Worm (Caenorhabditis elegans) whole organism, L1 larva: ENCODE results near the gene pals-16.
A peak's percentile ranks its signal among the peaks of the same experiment; 100 is the strongest.
"Not testable (repeated sequence)": the region's sequence is repeated elsewhere in the genome, so short reads cannot be mapped to it uniquely, and the experiment has no call there.

ENCODE experiments used
- C04F5.9 ChIP-seq: sonication (generic microtip); optimal IDR thresholded peaks from 2 replicates; lab custom pipeline; 2016; ENCODE audit warnings: missing genetic modification characterization, missing compliant biosample characterization
- C16A3.4 ChIP-seq: fragments of 150-350 bp; optimal IDR thresholded peaks from 2 replicates; lab custom pipeline; 2014; ENCODE audit warnings: missing biosample characterization, missing genetic modification characterization
- C34B4.2 ChIP-seq: sonication (generic microtip); optimal IDR thresholded peaks from 2 replicates; lab custom pipeline; 2017; ENCODE audit warnings: mild to moderate bottlenecking, missing genetic modification characterization, missing compliant biosample characterization
- alr-1 ChIP-seq: fragments of 200-800 bp; sonication (Bioruptor generic); optimal IDR thresholded peaks from 2 replicates; lab custom pipeline; 2018; ENCODE audit warnings: borderline replicate concordance, mild to moderate bottlenecking, missing genetic modification characterization, missing compliant biosample characterization
- ama-1 ChIP-seq: fragments of 150-350 bp; optimal IDR thresholded peaks from 2 replicates; lab custom pipeline; 2014
- ceh-63 ChIP-seq: fragments of 200-800 bp; sonication (Bioruptor generic); optimal IDR thresholded peaks from 2 replicates; lab custom pipeline; 2018; ENCODE audit warnings: mild to moderate bottlenecking, missing genetic modification characterization, missing compliant biosample characterization
- ceh-82 ChIP-seq, 3 experiments: fragments of 150-350 bp in 1 of 3; sonication (generic microtip) in 2 of 3; optimal IDR thresholded peaks; 2 replicates each; lab custom pipeline; 2014 to 2017; ENCODE audit warnings: missing biosample characterization in 3 of 3, missing genetic modification characterization in 3 of 3
- ces-1 ChIP-seq: fragments of 150-350 bp; optimal IDR thresholded peaks from 2 replicates; lab custom pipeline; 2014; ENCODE audit warnings: missing biosample characterization, missing genetic modification reagents, missing genetic modification characterization
- dpl-1 ChIP-seq, 3 experiments: fragments of 150-350 bp in 2 of 3; sonication (generic microtip) in 1 of 3; optimal IDR thresholded peaks; 2 replicates each; lab custom pipeline; 2014 to 2017; ENCODE audit warnings: missing biosample characterization in 3 of 3, missing genetic modification characterization in 3 of 3, missing genetic modification reagents in 3 of 3
- efl-1 ChIP-seq, 4 experiments: fragments of 150-350 bp; optimal IDR thresholded peaks in 3 of 4; peaks in 1 of 4; 1 replicate in 1 of 4; 2 replicates in 3 of 4; lab custom pipeline; 2014; ENCODE audit warnings: missing biosample characterization in 2 of 4, missing genetic modification characterization in 2 of 4, missing genetic modification reagents in 2 of 4
- efl-3 ChIP-seq: fragments of 200-800 bp; sonication (Bioruptor generic); optimal IDR thresholded peaks from 2 replicates; lab custom pipeline; 2018; ENCODE audit warnings: mild to moderate bottlenecking, missing genetic modification characterization, missing compliant biosample characterization
- egl-13 ChIP-seq: sonication (generic microtip); optimal IDR thresholded peaks from 2 replicates; lab custom pipeline; 2016; ENCODE audit warnings: missing genotype, missing genetic modification reagents, missing genetic modification characterization, missing compliant biosample characterization
- ets-5 ChIP-seq: fragments of 200-800 bp; sonication (Bioruptor generic); IDR thresholded peaks from 2 replicates; pipeline ENCODE4 v1.3.6; 2022; ENCODE audit warnings: missing genetic modification characterization, missing compliant biosample characterization
- fkh-10 ChIP-seq: sonication (generic microtip); optimal IDR thresholded peaks from 2 replicates; lab custom pipeline; 2017; ENCODE audit warnings: missing biosample characterization, missing genetic modification reagents, missing genetic modification characterization
- fkh-4 ChIP-seq: sonication (generic microtip); optimal IDR thresholded peaks from 2 replicates; lab custom pipeline; 2016; ENCODE audit warnings: missing compliant biosample characterization, missing genetic modification characterization, borderline replicate concordance
- fos-1 ChIP-seq: fragments of 150-350 bp; optimal IDR thresholded peaks from 2 replicates; lab custom pipeline; 2014; ENCODE audit warnings: missing biosample characterization, missing genetic modification characterization
- hlh-17 ChIP-seq: fragments of 200-800 bp; sonication (Bioruptor generic); optimal IDR thresholded peaks from 2 replicates; lab custom pipeline; 2018; ENCODE audit warnings: missing genetic modification characterization, mild to moderate bottlenecking, missing compliant biosample characterization, moderate library complexity, borderline replicate concordance
- hlh-4 ChIP-seq: sonication (generic microtip); optimal IDR thresholded peaks from 2 replicates; lab custom pipeline; 2016; ENCODE audit warnings: mild to moderate bottlenecking, missing genetic modification characterization, missing compliant biosample characterization
- irx-1 ChIP-seq: sonication (generic microtip); optimal IDR thresholded peaks from 2 replicates; lab custom pipeline; 2016; ENCODE audit warnings: missing genetic modification characterization, missing compliant biosample characterization
- jun-1 ChIP-seq: fragments of 150-350 bp; optimal IDR thresholded peaks from 2 replicates; lab custom pipeline; 2014; ENCODE audit warnings: missing biosample characterization, missing genetic modification reagents, missing genetic modification characterization
- lin-39 ChIP-seq: fragments of 150-350 bp; optimal IDR thresholded peaks from 2 replicates; lab custom pipeline; 2014; ENCODE audit warnings: missing biosample characterization, missing genetic modification reagents, missing genetic modification characterization
- lsy-2 ChIP-seq, 2 experiments: fragments of 150-350 bp; optimal IDR thresholded peaks; 2 replicates each; lab custom pipeline; 2014; ENCODE audit warnings: missing biosample characterization in 2 of 2, missing genetic modification characterization in 2 of 2
- mdl-1 ChIP-seq, 2 experiments: fragments of 150-350 bp; optimal IDR thresholded peaks; 2 replicates each; lab custom pipeline; 2014 to 2017; ENCODE audit warnings: missing biosample characterization in 2 of 2, missing genetic modification characterization in 2 of 2, inconsistent platforms in 1 of 2
- mef-2 ChIP-seq: fragments of 150-350 bp; optimal IDR thresholded peaks from 2 replicates; lab custom pipeline; 2014; ENCODE audit warnings: missing biosample characterization, missing genetic modification characterization
- mep-1 ChIP-seq: fragments of 150-350 bp; optimal IDR thresholded peaks from 2 replicates; lab custom pipeline; 2014; ENCODE audit warnings: missing biosample characterization, missing genetic modification characterization
- nhr-11 ChIP-seq: fragments of 150-350 bp; optimal IDR thresholded peaks from 2 replicates; lab custom pipeline; 2014; ENCODE audit warnings: missing biosample characterization, missing genetic modification characterization
- nhr-12 ChIP-seq: sonication (generic microtip); optimal IDR thresholded peaks from 2 replicates; lab custom pipeline; 2017; ENCODE audit warnings: missing biosample characterization, missing genetic modification characterization
- nhr-19 ChIP-seq: fragments of 200-800 bp; sonication (Bioruptor generic); conservative IDR thresholded peaks from 2 replicates; pipeline ENCODE4 v1.3.6; 2022; ENCODE audit warnings: missing genetic modification characterization, missing compliant biosample characterization
- nhr-20 ChIP-seq: sonication (generic microtip); optimal IDR thresholded peaks from 2 replicates; lab custom pipeline; 2016; ENCODE audit warnings: mild to moderate bottlenecking, missing genetic modification characterization, missing compliant biosample characterization
- nhr-237 ChIP-seq: fragments of 150-350 bp; optimal IDR thresholded peaks from 2 replicates; lab custom pipeline; 2014; ENCODE audit warnings: missing biosample characterization, missing genetic modification characterization
- nhr-28 ChIP-seq: fragments of 150-350 bp; optimal IDR thresholded peaks from 2 replicates; lab custom pipeline; 2014; ENCODE audit warnings: missing biosample characterization, missing genetic modification characterization
- nhr-76 ChIP-seq: sonication (generic microtip); optimal IDR thresholded peaks from 2 replicates; lab custom pipeline; 2017; ENCODE audit warnings: missing biosample characterization, missing genetic modification characterization
- nhr-77 ChIP-seq: fragments of 150-350 bp; optimal IDR thresholded peaks from 2 replicates; lab custom pipeline; 2014; ENCODE audit warnings: missing biosample characterization, missing genetic modification characterization
- nhr-85 ChIP-seq: sonication (generic microtip); peaks from one replicate; lab custom pipeline; 2016; ENCODE audit warnings: missing genetic modification characterization, inconsistent platforms, missing compliant biosample characterization
- nhr-90 ChIP-seq: sonication (generic microtip); optimal IDR thresholded peaks from 2 replicates; lab custom pipeline; 2016; ENCODE audit warnings: mild to moderate bottlenecking, missing genetic modification characterization, missing compliant biosample characterization; ENCODE audit not compliant: poor library complexity
- pax-3 ChIP-seq: fragments of 200-800 bp; sonication (Bioruptor generic); optimal IDR thresholded peaks from 2 replicates; lab custom pipeline; 2018; ENCODE audit warnings: mild to moderate bottlenecking, missing genetic modification characterization, moderate library complexity, missing compliant biosample characterization
- rnt-1 ChIP-seq: sonication (generic microtip); optimal IDR thresholded peaks from 2 replicates; lab custom pipeline; 2016; ENCODE audit warnings: mild to moderate bottlenecking, missing genetic modification characterization, moderate library complexity, missing compliant biosample characterization
- skn-1 ChIP-seq: fragments of 150-350 bp; optimal IDR thresholded peaks from 2 replicates; lab custom pipeline; 2014; ENCODE audit warnings: missing biosample characterization, missing genetic modification characterization
- snpc-4 ChIP-seq: fragments of 150-350 bp; optimal IDR thresholded peaks from 2 replicates; lab custom pipeline; 2014; ENCODE audit warnings: missing biosample characterization, missing genetic modification characterization
- sup-37 ChIP-seq: fragments of 200-800 bp; sonication (Bioruptor generic); optimal IDR thresholded peaks from 2 replicates; lab custom pipeline; 2018; ENCODE audit warnings: mild to moderate bottlenecking, missing genetic modification characterization, missing compliant biosample characterization
- unc-130 ChIP-seq: fragments of 150-350 bp; optimal IDR thresholded peaks from 2 replicates; lab custom pipeline; 2017; ENCODE audit warnings: missing biosample characterization, missing genetic modification characterization, inconsistent platforms
- unc-62 ChIP-seq: fragments of 150-350 bp; optimal IDR thresholded peaks from 2 replicates; lab custom pipeline; 2014; ENCODE audit warnings: missing biosample characterization, missing genetic modification reagents, missing genetic modification characterization
- unc-98 ChIP-seq: fragments of 200-800 bp; sonication (Bioruptor generic); IDR thresholded peaks from 2 replicates; pipeline ENCODE4 v1.3.6; 2022; ENCODE audit warnings: missing genetic modification characterization, missing compliant biosample characterization
- xbp-1 ChIP-seq: sonication (generic microtip); optimal IDR thresholded peaks from 2 replicates; lab custom pipeline; 2016; ENCODE audit warnings: missing genetic modification characterization, missing compliant biosample characterization
- zag-1 ChIP-seq: fragments of 150-350 bp; optimal IDR thresholded peaks from 2 replicates; lab custom pipeline; 2014; ENCODE audit warnings: missing biosample characterization, missing genetic modification characterization
- ztf-11 ChIP-seq, 2 experiments: sonication (generic microtip); optimal IDR thresholded peaks; 2 replicates each; lab custom pipeline; 2016 to 2017; ENCODE audit warnings: missing genetic modification characterization in 2 of 2, missing biosample characterization in 1 of 2, missing compliant biosample characterization in 1 of 2
- ztf-4 ChIP-seq: fragments of 150-350 bp; optimal IDR thresholded peaks from 2 replicates; lab custom pipeline; 2014; ENCODE audit warnings: missing biosample characterization, missing genetic modification characterization

Gene pals-16

ce11 chrIII:1420357-1420814 is 20.6 kb downstream of the pals-16 start:
- TF ChIP-seq efl-1 (optimal IDR thresholded peaks at IDR 0.05; lab: Kevin White, UChicago) = peak in 1 of 2 experiments; percentile 12
- not testable (repeated sequence) for TF ChIP-seq efl-1 (GFP tag; optimal IDR thresholded peaks at IDR 0.05 in 1 of 2; lab: Kevin White, UChicago)

ce11 chrIII:1421436-1421835 is 21.7 kb downstream of the pals-16 start:
- TF ChIP-seq ets-5 (GFP tag; lab: Robert Waterston, UW) (no peak), dpl-1 (GFP tag; optimal IDR thresholded peaks at IDR 0.05; lab: Kevin White, UChicago) (no peak), ztf-11 (tag; optimal IDR thresholded peaks at IDR 0.05; lab: Kevin White, UChicago) (no peak), nhr-77 (tag; lab: Kevin White, UChicago) (no peak), nhr-237 (no peak), C16A3.4 (tag; lab: Kevin White, UChicago) (no peak), jun-1 (tag; lab: Kevin White, UChicago) (no peak), ceh-63 (GFP tag; lab: Kevin White, UChicago) (no peak), skn-1 (tag; lab: Kevin White, UChicago) (no peak), snpc-4 (no peak), ceh-82 (tag; optimal IDR thresholded peaks at IDR 0.05; lab: Kevin White, UChicago) (no peak)

- peak; percentile 24 for TF ChIP-seq fkh-10 (GFP tag; lab: Kevin White, UChicago)
- peak; percentile 50 for TF ChIP-seq xbp-1 (tag; lab: Kevin White, UChicago)
- TF ChIP-seq efl-1 (optimal IDR thresholded peaks at IDR 0.05; lab: Kevin White, UChicago) = peak; percentile 48 to 63
- TF ChIP-seq efl-1 (GFP tag; optimal IDR thresholded peaks at IDR 0.05 in 1 of 2; lab: Kevin White, UChicago) = peak; percentile 72 to 95
- TF ChIP-seq irx-1 = peak; percentile 75
- TF ChIP-seq ces-1 (GFP tag; lab: Kevin White, UChicago) = no peak
- no peak for TF ChIP-seq ztf-4
- no peak for TF ChIP-seq ceh-63 (GFP tag; lab: Kevin White, UChicago)
- peak; percentile 1 for TF ChIP-seq nhr-237
- TF ChIP-seq C16A3.4 (tag; lab: Kevin White, UChicago) = peak; percentile 34
- peak; percentile 7 for TF ChIP-seq lin-39 (tag; lab: Kevin White, UChicago)
- TF ChIP-seq pax-3 = no peak
- TF ChIP-seq sup-37 (GFP tag; lab: Kevin White, UChicago) = peak; percentile 57
- TF ChIP-seq mdl-1 (tag; optimal IDR thresholded peaks at IDR 0.05; lab: Kevin White, UChicago) = peak in 1 of 2 experiments; percentile 57
- no peak for TF ChIP-seq fos-1
- TF ChIP-seq rnt-1 = no peak
- no peak for TF ChIP-seq mef-2 (tag; lab: Kevin White, UChicago)
- TF ChIP-seq nhr-28 (tag; lab: Kevin White, UChicago) = no peak
- no peak for TF ChIP-seq efl-3 (GFP tag; lab: Kevin White, UChicago)
- TF ChIP-seq nhr-76 (tag; lab: Kevin White, UChicago) = no peak
- no peak for TF ChIP-seq C04F5.9
- peak; percentile 44 for TF ChIP-seq unc-130 (tag; lab: Kevin White, UChicago)
- peak; percentile 47; the same call in 1 of the 2 replicates for TF ChIP-seq unc-98
- no peak for TF ChIP-seq zag-1 (tag; lab: Kevin White, UChicago)
- TF ChIP-seq nhr-77 (tag; lab: Kevin White, UChicago) = peak; percentile 34
- TF ChIP-seq mep-1 (tag; lab: Kevin White, UChicago) = peak; percentile 51
- TF ChIP-seq nhr-12 (tag; lab: Kevin White, UChicago) = no peak
- peak; percentile 67 to 81 for TF ChIP-seq lsy-2 (tag; optimal IDR thresholded peaks at IDR 0.05; lab: Kevin White, UChicago)
- TF ChIP-seq ets-5 (GFP tag; lab: Robert Waterston, UW) = no peak
- peak; percentile 17 for TF ChIP-seq snpc-4
- TF ChIP-seq ceh-82 (tag; optimal IDR thresholded peaks at IDR 0.05; lab: Kevin White, UChicago) = peak; percentile 46 to 85 (median 58)
- no peak for TF ChIP-seq C34B4.2 (tag; lab: Kevin White, UChicago)
- TF ChIP-seq nhr-19 (GFP tag; lab: Robert Waterston, UW) = peak; percentile 69
- peak; percentile 33 for TF ChIP-seq egl-13 (tag; lab: Kevin White, UChicago)
- no peak for TF ChIP-seq hlh-17 (GFP tag; lab: Kevin White, UChicago)
- TF ChIP-seq ama-1 (lab: Kevin White, UChicago) = no peak
- no peak for TF ChIP-seq nhr-11 (tag; lab: Kevin White, UChicago)
- TF ChIP-seq hlh-4 (tag; lab: Kevin White, UChicago) = no peak
- no peak for TF ChIP-seq fkh-4 (tag; lab: Kevin White, UChicago)
- TF ChIP-seq nhr-20 = peak; percentile 59
- peak; percentile 60 for TF ChIP-seq nhr-90
- no peak for TF ChIP-seq unc-62 (GFP tag; lab: Kevin White, UChicago)
- TF ChIP-seq nhr-85 (tag; lab: Kevin White, UChicago) = peak; percentile 73
- TF ChIP-seq alr-1 (tag; lab: Kevin White, UChicago) = no peak
These were observed 24.5 kb downstream of the pals-16 start for ce11 chrIII:1424305-1424704.
